Worm (Caenorhabditis elegans) whole organism, young adult: ENCODE measurements around the gene ZC317.2.

Experiments
- B0019.2 ChIP-seq: fragments of 200-800 bp; sonication (Bioruptor generic); conservative IDR thresholded peaks from 2 replicates; pipeline ENCODE4 v1.3.6; 2022; ENCODE audit warnings: missing genetic modification reagents, missing genetic modification characterization, missing compliant biosample characterization
- B0035.1 ChIP-seq: sonication (generic microtip); optimal IDR thresholded peaks from 2 replicates; lab custom pipeline; 2016; ENCODE audit warnings: missing genetic modification characterization, mild to moderate bottlenecking, missing compliant biosample characterization, missing genotype, missing genetic modification reagents
- B0261.1 ChIP-seq: sonication (generic microtip); optimal IDR thresholded peaks from 2 replicates; lab custom pipeline; 2016; ENCODE audit warnings: mild to moderate bottlenecking, missing genetic modification characterization, moderate library complexity, missing compliant biosample characterization
- D2030.7 ChIP-seq: fragments of 200-800 bp; sonication (Bioruptor generic); IDR thresholded peaks from 2 replicates; pipeline ENCODE4 v1.3.6; 2022; ENCODE audit warnings: missing genetic modification reagents, missing genetic modification characterization, missing compliant biosample characterization
- F10E7.11 ChIP-seq: sonication (generic microtip); optimal IDR thresholded peaks from 2 replicates; lab custom pipeline; 2017; ENCODE audit warnings: mild to moderate bottlenecking, missing genetic modification characterization, moderate library complexity, missing compliant biosample characterization
- F23B12.7 ChIP-seq: sonication (generic microtip); optimal IDR thresholded peaks from 2 replicates; lab custom pipeline; 2017; ENCODE audit warnings: missing genetic modification characterization, mild to moderate bottlenecking, missing compliant biosample characterization, antibody characterized with exemption, moderate library complexity; ENCODE audit not compliant: insufficient read depth
- F55B11.4 ChIP-seq: sonication (generic microtip); optimal IDR thresholded peaks from 2 replicates; lab custom pipeline; 2016; ENCODE audit warnings: missing compliant biosample characterization, missing genetic modification characterization, borderline replicate concordance; ENCODE audit not compliant: insufficient read depth
- T26A5.8 ChIP-seq: sonication (generic microtip); optimal IDR thresholded peaks from 2 replicates; lab custom pipeline; 2016; ENCODE audit warnings: missing genetic modification characterization, missing compliant biosample characterization
- Y53F4B.3 ChIP-seq: fragments of 200-800 bp; sonication (Bioruptor generic); IDR thresholded peaks from 2 replicates; pipeline ENCODE4 v1.3.6; 2022; ENCODE audit warnings: missing genetic modification reagents, missing genetic modification characterization, missing compliant biosample characterization
- Y95B8A.8 ChIP-seq: fragments of 200-800 bp; sonication (Bioruptor generic); IDR thresholded peaks from 2 replicates; pipeline ENCODE4 v1.3.6; 2022; ENCODE audit warnings: missing genetic modification reagents, missing genetic modification characterization, missing compliant biosample characterization
- ZK185.1 ChIP-seq: sonication (generic microtip); optimal IDR thresholded peaks from 2 replicates; lab custom pipeline; 2016; ENCODE audit warnings: mild to moderate bottlenecking, missing genetic modification characterization, missing compliant biosample characterization; ENCODE audit not compliant: poor library complexity, severe bottlenecking
- aptf-2 ChIP-seq: fragments of 200-800 bp; sonication (Bioruptor generic); conservative IDR thresholded peaks from 2 replicates; pipeline ENCODE4 v1.3.6; 2022; ENCODE audit warnings: missing genetic modification reagents, missing genetic modification characterization, missing compliant biosample characterization
- athp-1 ChIP-seq: sonication (generic microtip); optimal IDR thresholded peaks from 2 replicates; lab custom pipeline; 2017; ENCODE audit warnings: mild to moderate bottlenecking, missing genetic modification characterization, missing compliant biosample characterization
- attf-6 ChIP-seq: fragments of 200-800 bp; sonication (Bioruptor generic); IDR thresholded peaks from 2 replicates; pipeline ENCODE4 v1.3.6; 2022; ENCODE audit warnings: missing genetic modification reagents, missing genetic modification characterization, missing compliant biosample characterization
- ccch-3 ChIP-seq: fragments of 200-800 bp; sonication (Bioruptor generic); optimal IDR thresholded peaks from 2 replicates; lab custom pipeline; 2018; ENCODE audit warnings: mild to moderate bottlenecking, missing genetic modification characterization, missing compliant biosample characterization
- cebp-1 ChIP-seq, 2 experiments: fragments of 200-800 bp in 1 of 2; sonication (Bioruptor generic) in 1 of 2; sonication (generic microtip) in 1 of 2; IDR thresholded peaks in 1 of 2; optimal IDR thresholded peaks in 1 of 2; 2 replicates each; pipeline versions ENCODE4 v1.3.6 to Lab custom; 2017 to 2022; ENCODE audit warnings: missing compliant biosample characterization in 2 of 2, missing genetic modification characterization in 2 of 2, mild to moderate bottlenecking in 1 of 2, missing genetic modification reagents in 1 of 2, moderate library complexity in 1 of 2
- ceh-100 ChIP-seq: fragments of 200-800 bp; sonication (Bioruptor generic); IDR thresholded peaks from 2 replicates; pipeline ENCODE4 v1.3.6; 2022; ENCODE audit warnings: missing genetic modification reagents, missing genetic modification characterization, missing compliant biosample characterization
- ceh-27 ChIP-seq: fragments of 200-800 bp; sonication (Bioruptor generic); optimal IDR thresholded peaks from 2 replicates; lab custom pipeline; 2018; ENCODE audit warnings: mild to moderate bottlenecking, missing genetic modification characterization, moderate library complexity, missing compliant biosample characterization
- ceh-79 ChIP-seq: sonication (generic microtip); optimal IDR thresholded peaks from 2 replicates; lab custom pipeline; 2017; ENCODE audit warnings: mild to moderate bottlenecking, missing genetic modification characterization, missing compliant biosample characterization
- die-1 ChIP-seq: sonication (generic microtip); optimal IDR thresholded peaks from 2 replicates; lab custom pipeline; 2016; ENCODE audit warnings: missing genotype, mild to moderate bottlenecking, missing genetic modification characterization, missing compliant biosample characterization
- dpl-1 ChIP-seq: fragments of 150-350 bp; optimal IDR thresholded peaks from 2 replicates; lab custom pipeline; 2014; ENCODE audit warnings: missing biosample characterization, missing genetic modification reagents, missing genetic modification characterization
- ekl-4 ChIP-seq: fragments of 200-800 bp; sonication (Bioruptor generic); IDR thresholded peaks from 2 replicates; pipeline ENCODE4 v1.3.6; 2022; ENCODE audit warnings: missing genetic modification reagents, missing genetic modification characterization, missing compliant biosample characterization
- hlh-26 ChIP-seq: fragments of 200-800 bp; sonication (Bioruptor generic); conservative IDR thresholded peaks from 2 replicates; pipeline ENCODE4 v1.3.6; 2022; ENCODE audit warnings: missing genetic modification reagents, missing genetic modification characterization, missing compliant biosample characterization
- let-526 ChIP-seq: fragments of 200-800 bp; sonication (Bioruptor generic); IDR thresholded peaks from 2 replicates; pipeline ENCODE4 v1.3.6; 2022; ENCODE audit warnings: missing genetic modification reagents, missing genetic modification characterization, missing compliant biosample characterization
- lir-1 ChIP-seq: fragments of 200-800 bp; sonication (Bioruptor generic); conservative IDR thresholded peaks from 2 replicates; pipeline ENCODE4 v1.3.6; 2022; ENCODE audit warnings: missing genetic modification reagents, missing genetic modification characterization, missing compliant biosample characterization
- lsl-1 ChIP-seq: fragments of 200-800 bp; sonication (Bioruptor generic); optimal IDR thresholded peaks from 2 replicates; lab custom pipeline; 2018; ENCODE audit warnings: mild to moderate bottlenecking, missing genetic modification characterization, moderate library complexity, missing compliant biosample characterization
- lsy-27 ChIP-seq: sonication (generic microtip); optimal IDR thresholded peaks from 2 replicates; lab custom pipeline; 2017; ENCODE audit warnings: missing genetic modification characterization, mild to moderate bottlenecking, missing compliant biosample characterization, antibody characterized with exemption, missing genotype, borderline replicate concordance; ENCODE audit not compliant: insufficient read depth
- nfya-1 ChIP-seq: sonication (generic microtip); optimal IDR thresholded peaks from 2 replicates; lab custom pipeline; 2017; ENCODE audit warnings: antibody characterized with exemption, missing compliant biosample characterization, missing genetic modification characterization, borderline replicate concordance; ENCODE audit not compliant: insufficient read depth
- nhr-80 ChIP-seq: sonication (generic microtip); optimal IDR thresholded peaks from 2 replicates; lab custom pipeline; 2016; ENCODE audit warnings: missing genetic modification characterization, missing compliant biosample characterization
- nhr-90 ChIP-seq: sonication (generic microtip); optimal IDR thresholded peaks from 2 replicates; lab custom pipeline; 2016; ENCODE audit warnings: missing genotype, mild to moderate bottlenecking, missing genetic modification characterization, missing compliant biosample characterization
- rcor-1 ChIP-seq: fragments of 200-800 bp; sonication (Bioruptor generic); IDR thresholded peaks from 2 replicates; pipeline ENCODE4 v1.3.6; 2022; ENCODE audit warnings: missing genetic modification reagents, missing genetic modification characterization, missing compliant biosample characterization
- rec-8 ChIP-seq, 2 experiments: sonication (generic microtip); optimal IDR thresholded peaks; 2 replicates each; lab custom pipeline; 2016; ENCODE audit warnings: mild to moderate bottlenecking in 2 of 2, missing genetic modification characterization in 2 of 2, missing genetic modification reagents in 2 of 2, missing genotype in 2 of 2, missing biosample characterization in 1 of 2, missing compliant biosample characterization in 1 of 2, moderate library complexity in 1 of 2
- snpc-1.3 ChIP-seq: sonication (generic microtip); optimal IDR thresholded peaks from 2 replicates; lab custom pipeline; 2017; ENCODE audit warnings: missing genetic modification characterization, mild to moderate bottlenecking, missing compliant biosample characterization, antibody characterized with exemption, moderate library complexity, missing genotype, missing genetic modification reagents; ENCODE audit not compliant: insufficient read depth
- snpc-4 ChIP-seq, 5 experiments: fragments of 150-350 bp in 1 of 5; sonication (generic microtip) in 4 of 5; optimal IDR thresholded peaks; 2 replicates each; lab custom pipeline; 2014 to 2018; ENCODE audit warnings: missing genetic modification characterization in 5 of 5, missing biosample characterization in 3 of 5, antibody characterized with exemption in 2 of 5, mild to moderate bottlenecking in 2 of 5, missing compliant biosample characterization in 2 of 5, missing genotype in 2 of 5, moderate library complexity in 2 of 5, missing genetic modification reagents in 1 of 5
- somi-1 ChIP-seq: fragments of 200-800 bp; sonication (Bioruptor generic); optimal IDR thresholded peaks from 2 replicates; lab custom pipeline; 2018; ENCODE audit warnings: mild to moderate bottlenecking, missing genetic modification characterization, missing compliant biosample characterization
- unc-130 ChIP-seq: sonication (generic microtip); optimal IDR thresholded peaks from 2 replicates; lab custom pipeline; 2016; ENCODE audit warnings: missing genetic modification reagents, missing genetic modification characterization, missing compliant biosample characterization
- ztf-25 ChIP-seq: fragments of 200-800 bp; sonication (Bioruptor generic); IDR thresholded peaks from 2 replicates; pipeline ENCODE4 v1.3.6; 2022; ENCODE audit warnings: missing genetic modification reagents, missing genetic modification characterization, missing compliant biosample characterization

Gene ZC317.2

DNA sequence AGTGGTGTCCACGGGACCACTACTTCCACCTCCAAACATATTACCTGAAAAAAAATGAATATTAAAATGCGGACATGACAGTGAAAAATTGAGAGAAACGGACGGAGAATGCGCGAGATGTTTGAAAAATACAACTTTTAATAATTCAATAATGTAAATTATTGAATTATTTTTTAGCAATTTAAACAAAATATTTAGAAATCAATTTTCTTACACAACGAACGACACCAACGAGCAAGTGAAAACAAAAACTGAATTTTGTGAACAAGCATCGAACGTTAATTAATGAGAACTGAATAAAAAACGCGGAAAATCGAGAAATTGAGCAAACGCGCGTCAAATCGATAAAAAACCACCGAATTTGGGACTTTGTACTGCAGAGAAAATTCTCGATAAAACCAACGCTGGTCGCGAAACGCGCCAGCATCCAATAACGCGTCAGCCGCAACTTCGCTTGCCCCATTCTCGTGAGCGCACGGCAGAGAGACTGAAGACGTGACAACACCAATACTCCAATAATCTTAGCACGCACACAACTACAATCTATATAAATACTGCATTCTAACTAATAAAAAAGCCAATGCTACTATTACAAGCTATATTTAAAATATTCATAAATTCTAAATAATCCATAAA, 45.0 kb downstream of the ZC317.2 start, which contains the start of the genes dnj-19 and nhr-47 (continued):
- TF ChIP-seq snpc-4 (GFP tag; optimal IDR thresholded peaks at IDR 0.05; lab: Kevin White, UChicago) (peak; percentile 52), snpc-4 (tag; optimal IDR thresholded peaks at IDR 0.05; lab: Kevin White, UChicago) (peak in 3 of 4 experiments; percentile 76 to 84 (median 78)), dpl-1 (GFP tag; lab: Kevin White, UChicago) (peak; percentile 63), F55B11.4 (tag; lab: Kevin White, UChicago) (no peak), Y53F4B.3 (GFP tag; lab: Robert Waterston, UW) (no peak), B0019.2 (0 out of 2 replicates have a peak, but pooled peaks have one; percentile 41), ccch-3 (GFP tag; lab: Kevin White, UChicago) (no peak), Y95B8A.8 (0 out of 2 replicates have a peak, but pooled peaks have one; percentile 32), lsy-27 (no peak), T26A5.8 (tag; lab: Kevin White, UChicago) (no peak), rcor-1 (GFP tag; lab: Robert Waterston, UW) (peak; percentile 91), nhr-80 (tag; lab: Kevin White, UChicago) (peak; percentile 70), let-526 (0 out of 2 replicates have a peak, but pooled peaks have one; percentile 21), lir-1 (GFP tag; lab: Robert Waterston, UW) (peak; percentile 85), somi-1 (GFP tag; lab: Kevin White, UChicago) (peak; percentile 55), ztf-25 (no peak), ceh-100 (GFP tag; lab: Robert Waterston, UW) (peak; percentile 75), die-1 (tag; lab: Kevin White, UChicago) (no peak), F10E7.11 (tag; lab: Kevin White, UChicago) (no peak), athp-1 (tag; lab: Kevin White, UChicago) (peak; percentile 85), snpc-1.3 (tag; lab: Kevin White, UChicago) (no peak), D2030.7 (GFP tag; lab: Robert Waterston, UW) (peak; percentile 84), B0261.1 (tag; lab: Kevin White, UChicago) (no peak), hlh-26 (no peak), lsl-1 (GFP tag; lab: Kevin White, UChicago) (peak; percentile 78), ekl-4 (GFP tag; lab: Robert Waterston, UW) (peak; percentile 96), B0035.1 (tag; lab: Kevin White, UChicago) (peak; percentile 67), attf-6 (GFP tag; lab: Robert Waterston, UW) (peak; percentile 71), nfya-1 (tag; lab: Kevin White, UChicago) (no peak), unc-130 (GFP tag; lab: Kevin White, UChicago) (peak; percentile 59), ZK185.1 (peak; percentile 75), nhr-90 (no peak), ceh-27 (GFP tag; lab: Kevin White, UChicago) (peak; percentile 87), F23B12.7 (tag; lab: Kevin White, UChicago) (peak; percentile 52), cebp-1 (GFP tag; IDR thresholded peaks at IDR 0.05; lab: Robert Waterston, UW) (peak; percentile 53), cebp-1 (tag; optimal IDR thresholded peaks at IDR 0.05; lab: Kevin White, UChicago) (peak; percentile 89), aptf-2 (GFP tag; lab: Robert Waterston, UW) (no peak; the same call in 1 of the 2 replicates), ceh-79 (tag; lab: Kevin White, UChicago) (no peak), rec-8 (tag; optimal IDR thresholded peaks at IDR 0.05; lab: Kevin White, UChicago) (no peak)
- TF ChIP-seq, all 124 proteins: peak for 71
